Fruit fly (Drosophila melanogaster): ENCODE results near the gene Cyp4d8.
A peak's percentile ranks its signal among the peaks of the same experiment; 100 is the strongest.

Cyp4d8 gene

DNA sequence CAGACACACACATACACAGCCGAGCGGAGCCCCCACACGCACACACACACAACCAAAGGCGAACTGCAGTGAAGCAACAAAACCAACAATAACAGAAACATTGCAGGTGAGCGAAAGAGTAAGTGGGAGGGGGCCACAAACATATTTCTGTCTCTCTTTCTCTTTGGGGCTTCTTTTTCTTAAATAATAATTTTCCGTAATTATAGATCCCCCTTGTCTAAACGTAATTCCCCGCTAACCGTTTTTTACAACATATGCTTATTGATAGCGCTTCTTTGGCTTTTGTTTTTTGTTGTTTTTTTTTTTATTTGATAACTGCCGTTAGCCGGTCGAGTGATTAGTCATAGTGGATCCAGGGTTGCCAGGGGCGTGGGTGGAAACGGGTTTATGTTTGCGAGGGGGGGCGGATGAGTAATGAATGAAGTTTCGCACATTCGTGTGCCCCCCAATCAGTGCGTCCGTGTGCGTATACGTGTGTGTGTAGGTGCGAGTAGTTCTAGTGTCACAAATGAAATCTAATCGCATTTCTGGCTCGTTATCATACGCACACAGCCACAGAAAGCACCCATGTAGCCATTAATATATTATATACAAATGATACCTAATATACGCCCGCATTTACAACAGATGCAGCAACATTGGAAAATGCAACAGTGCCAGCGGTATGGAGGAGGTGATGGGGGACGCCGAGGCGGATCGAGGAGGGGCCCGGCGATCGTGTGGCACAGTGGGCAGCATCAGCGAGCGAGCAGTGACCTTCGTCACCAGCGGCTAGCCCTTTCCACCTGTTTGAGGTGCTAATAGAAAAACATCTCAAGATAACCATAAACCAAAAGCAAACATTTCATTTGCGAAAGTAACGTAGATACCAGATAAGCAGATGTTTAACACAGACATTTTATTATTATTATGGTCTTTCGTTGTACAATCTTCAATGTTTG lies 33.4 kb upstream of the Cyp4d8 start (continued):
- no peak for TF ChIP-seq stwl (tag; optimal IDR thresholded peaks at IDR 0.05)
- no peak for TF ChIP-seq Ssrp (tag; optimal IDR thresholded peaks at IDR 0.05)
- peak; percentile 97 for TF ChIP-seq sug (tag; optimal IDR thresholded peaks at IDR 0.05)
- TF ChIP-seq CG34224 (GFP tag; IDR thresholded peaks at IDR 0.05; ENCODE audit: partially characterized antibody): no peak
- TF ChIP-seq CG3847 (GFP tag; IDR thresholded peaks at IDR 0.05): peak; percentile 6; the same call in 1 of the 2 replicates
- no peak for TF ChIP-seq Eip74EF (GFP tag; optimal IDR thresholded peaks at IDR 0.05)
- peak; percentile 7 for TF ChIP-seq CG17385 (GFP tag; optimal IDR thresholded peaks at IDR 0.05)
- TF ChIP-seq wek (GFP tag; optimal IDR thresholded peaks at IDR 0.05): no peak
- TF ChIP-seq crp (GFP tag; optimal IDR thresholded peaks at IDR 0.05): no peak
- no peak for TF ChIP-seq Hsf (GFP tag; optimal IDR thresholded peaks at IDR 0.05)
- TF ChIP-seq al (GFP tag; IDR thresholded peaks at IDR 0.05): no peak
- TF ChIP-seq Lhr (GFP tag; optimal IDR thresholded peaks at IDR 0.05): no peak
- no peak for TF ChIP-seq Bdp1 (GFP tag; optimal IDR thresholded peaks at IDR 0.05)
- TF ChIP-seq Ravus (GFP tag; IDR thresholded peaks at IDR 0.05): no peak
- TF ChIP-seq sisA (GFP tag; IDR thresholded peaks at IDR 0.05): peak; percentile 35; the same call in 1 of the 2 replicates
- TF ChIP-seq hb (GFP tag; IDR thresholded peaks at IDR 0.05; ENCODE audit: partially characterized antibody): no peak
- TF ChIP-seq sim (GFP tag; IDR thresholded peaks at IDR 0.05): no peak
- TF ChIP-seq CG14014 (GFP tag; IDR thresholded peaks at IDR 0.05): no peak
- TF ChIP-seq ara (GFP tag; IDR thresholded peaks at IDR 0.05): no peak
- TF ChIP-seq btn (GFP tag; optimal IDR thresholded peaks at IDR 0.05): no peak
- no peak for TF ChIP-seq Fer2 (tag; optimal IDR thresholded peaks at IDR 0.05)
- TF ChIP-seq CG1602 (GFP tag; optimal IDR thresholded peaks at IDR 0.05): no peak
- peak; percentile 3 for TF ChIP-seq CG8281 (tag; optimal IDR thresholded peaks at IDR 0.05)
- no peak for TF ChIP-seq dan (GFP tag; IDR thresholded peaks at IDR 0.05)
- TF ChIP-seq CG4360 (GFP tag; IDR thresholded peaks at IDR 0.05): peak; percentile 81
- TF ChIP-seq CG14667 (GFP tag; IDR thresholded peaks at IDR 0.05): no peak
- no peak for TF ChIP-seq nmo (GFP tag; optimal IDR thresholded peaks at IDR 0.05)
- no peak for TF ChIP-seq Hr51 (GFP tag; optimal IDR thresholded peaks at IDR 0.05)
- TF ChIP-seq Doc3 (GFP tag; IDR thresholded peaks at IDR 0.05; ENCODE audit: partially characterized antibody): no peak
- no peak for TF ChIP-seq NfI (GFP tag; optimal IDR thresholded peaks at IDR 0.05)
- no peak for TF ChIP-seq CrebB (tag; optimal IDR thresholded peaks at IDR 0.05)
- TF ChIP-seq CG6689 (GFP tag; IDR thresholded peaks at IDR 0.05): peak; percentile 49
- no peak for TF ChIP-seq mam (GFP tag; optimal IDR thresholded peaks at IDR 0.05)
- TF ChIP-seq knrl (GFP tag; IDR thresholded peaks at IDR 0.05; ENCODE audit: partially characterized antibody): no peak
- no peak for TF ChIP-seq CG16813 (GFP tag; IDR thresholded peaks at IDR 0.05; ENCODE audit: partially characterized antibody)
- no peak for TF ChIP-seq CG13775 (GFP tag; optimal IDR thresholded peaks at IDR 0.05)
- TF ChIP-seq fd102C (GFP tag; optimal IDR thresholded peaks at IDR 0.05): no peak
- TF ChIP-seq CG10543 (GFP tag; optimal IDR thresholded peaks at IDR 0.05): peak; percentile 63
- 0 out of 3 replicates have a peak, but pooled peaks have one; percentile 25 for TF ChIP-seq zen2 (GFP tag; IDR thresholded peaks at IDR 0.05; ENCODE audit: partially characterized antibody)
- no peak for TF ChIP-seq Asciz (GFP tag; optimal IDR thresholded peaks at IDR 0.05)
- no peak for TF ChIP-seq CG12071 (GFP tag; optimal IDR thresholded peaks at IDR 0.05)
- peak; percentile 86 for TF ChIP-seq cg (GFP tag; optimal IDR thresholded peaks at IDR 0.05)
- no peak for TF ChIP-seq nom (GFP tag; optimal IDR thresholded peaks at IDR 0.05)
- TF ChIP-seq CG6654 (GFP tag; optimal IDR thresholded peaks at IDR 0.05): no peak
- TF ChIP-seq CG43689 (GFP tag; IDR thresholded peaks at IDR 0.05): no peak
- no peak for TF ChIP-seq CG10366 (GFP tag; IDR thresholded peaks at IDR 0.05)
- no peak for TF ChIP-seq bowl (GFP tag; IDR thresholded peaks at IDR 0.05)
